Fruit fly (Drosophila melanogaster) whole organism, embryonic: ENCODE data around the gene side-IV.

Source experiments
- Atf6 ChIP-seq: fragments of 200-800 bp; sonication (Bioruptor generic); IDR thresholded peaks from 2 replicates; pipeline ENCODE4 v1.3.6; 2022; ENCODE audit warnings: missing biosample characterization, missing genetic modification characterization
- C15 ChIP-seq: fragments of 200-800 bp; sonication (Bioruptor generic); IDR thresholded peaks from 3 replicates; pipeline ENCODE4 v1.3.6; 2022; ENCODE audit warnings: missing biosample characterization, missing genetic modification characterization
- CG1233 ChIP-seq: fragments of 200-800 bp; sonication (Bioruptor generic); optimal IDR thresholded peaks from 4 replicates; lab custom pipeline; 2018; ENCODE audit warnings: missing biosample characterization, mild to moderate bottlenecking, missing genetic modification characterization
- CG12942 ChIP-seq: fragments of 200-800 bp; sonication (Bioruptor generic); optimal IDR thresholded peaks from 3 replicates; lab custom pipeline; 2016; ENCODE audit warnings: missing biosample characterization, missing genetic modification characterization
- CG13424 ChIP-seq: fragments of 200-800 bp; sonication (Bioruptor generic); optimal IDR thresholded peaks from 2 replicates; lab custom pipeline; 2019; ENCODE audit warnings: missing biosample characterization, mild to moderate bottlenecking, missing genetic modification characterization, moderate library complexity
- CG16779 ChIP-seq: fragments of 200-800 bp; sonication (Bioruptor generic); IDR thresholded peaks from 2 replicates; pipeline ENCODE4 v1.3.6; 2022; ENCODE audit warnings: missing biosample characterization, missing genetic modification characterization
- CG17912 ChIP-seq: fragments of 200-800 bp; sonication (Bioruptor generic); optimal IDR thresholded peaks from 2 replicates; lab custom pipeline; 2018; ENCODE audit warnings: missing biosample characterization, mild to moderate bottlenecking, missing genetic modification characterization
- CG1832 ChIP-seq: fragments of 200-800 bp; sonication (Bioruptor generic); optimal IDR thresholded peaks from 2 replicates; lab custom pipeline; 2017; ENCODE audit warnings: missing biosample characterization, mild to moderate bottlenecking, missing genetic modification characterization, inconsistent platforms
- CG18619 ChIP-seq: fragments of 200-800 bp; sonication (Bioruptor generic); optimal IDR thresholded peaks from 3 replicates; lab custom pipeline; 2017; ENCODE audit warnings: missing biosample characterization, mild to moderate bottlenecking, missing genetic modification characterization
- CG18764 ChIP-seq: fragments of 200-800 bp; sonication (Bioruptor generic); optimal IDR thresholded peaks from 3 replicates; lab custom pipeline; 2016; ENCODE audit warnings: missing biosample characterization, missing genetic modification characterization
- CG2202 ChIP-seq: fragments of 200-800 bp; sonication (Bioruptor generic); optimal IDR thresholded peaks from 2 replicates; lab custom pipeline; 2018; ENCODE audit warnings: missing biosample characterization, mild to moderate bottlenecking, missing genetic modification characterization
- CG32767 ChIP-seq: fragments of 200-800 bp; sonication (Bioruptor generic); IDR thresholded peaks from 2 replicates; pipeline ENCODE4 v1.3.6; 2022; ENCODE audit warnings: missing biosample characterization, missing genetic modification characterization
- CG33557 ChIP-seq: fragments of 200-800 bp; sonication (Bioruptor generic); optimal IDR thresholded peaks from 2 replicates; lab custom pipeline; 2019; ENCODE audit warnings: missing biosample characterization, mild to moderate bottlenecking, missing genetic modification characterization, moderate library complexity
- CG4404 ChIP-seq: fragments of 200-800 bp; sonication (Bioruptor generic); IDR thresholded peaks from 2 replicates; pipeline ENCODE4 v1.3.6; 2022; ENCODE audit warnings: missing biosample characterization, missing genetic modification characterization
- Deaf1 ChIP-seq: fragments of 200-800 bp; optimal IDR thresholded peaks from 3 replicates; lab custom pipeline; 2019; ENCODE audit warnings: missing biosample characterization, mild to moderate bottlenecking, missing genetic modification characterization, moderate library complexity
- E2f2 ChIP-seq: fragments of 200-800 bp; sonication (Bioruptor generic); IDR thresholded peaks from 2 replicates; pipeline ENCODE4 v1.3.6; 2022; ENCODE audit warnings: missing biosample characterization, missing genetic modification characterization
- Hr39 ChIP-seq: fragments of >200 bp; optimal IDR thresholded peaks from 2 replicates; lab custom pipeline; 2017
- Jarid2 ChIP-seq: fragments of 200-800 bp; sonication (Bioruptor generic); optimal IDR thresholded peaks from 3 replicates; lab custom pipeline; 2017; ENCODE audit warnings: mild to moderate bottlenecking, missing biosample characterization, missing genetic modification reagents, missing genetic modification characterization
- NC2α ChIP-seq: fragments of 200-800 bp; sonication (Bioruptor generic); optimal IDR thresholded peaks from 2 replicates; lab custom pipeline; 2016; ENCODE audit warnings: missing biosample characterization, missing genetic modification characterization
- Neu2 ChIP-seq: fragments of 200-800 bp; sonication (Bioruptor generic); optimal IDR thresholded peaks from 3 replicates; lab custom pipeline; 2016; ENCODE audit warnings: missing biosample characterization, missing genetic modification characterization, borderline replicate concordance
- Nf-YA ChIP-seq: fragments of 200-800 bp; sonication (Bioruptor generic); IDR thresholded peaks from 2 replicates; pipeline ENCODE4 v1.3.6; 2022; ENCODE audit warnings: missing biosample characterization, missing genetic modification characterization
- Oaz ChIP-seq: fragments of 200-800 bp; sonication (Bioruptor generic); IDR thresholded peaks from 2 replicates; pipeline ENCODE4 v1.3.6; 2022; ENCODE audit warnings: missing biosample characterization, missing genetic modification characterization
- PHDP ChIP-seq: fragments of 200-800 bp; sonication (Bioruptor generic); optimal IDR thresholded peaks from 3 replicates; lab custom pipeline; 2018; ENCODE audit warnings: missing biosample characterization, mild to moderate bottlenecking, missing genetic modification characterization, moderate library complexity
- Sin3A ChIP-seq: fragments of >200 bp; optimal IDR thresholded peaks from 2 replicates; lab custom pipeline; 2018
- Sry-δ ChIP-seq: fragments of 200-800 bp; sonication (Bioruptor generic); optimal IDR thresholded peaks from 2 replicates; lab custom pipeline; 2016; ENCODE audit warnings: missing biosample characterization, missing genetic modification characterization
- Trl ChIP-seq, 3 experiments: fragments of >200 bp in 2 of 3; fragments of 200-800 bp in 1 of 3; sonication (Bioruptor generic) in 1 of 3; optimal IDR thresholded peaks; 2 replicates in 1 of 3; 3 replicates in 2 of 3; lab custom pipeline; 2016 to 2017; ENCODE audit warnings: missing biosample characterization in 1 of 3, missing genetic modification characterization in 1 of 3
- Vsx1 ChIP-seq: fragments of 200-800 bp; sonication (Bioruptor generic); optimal IDR thresholded peaks from 2 replicates; lab custom pipeline; 2017; ENCODE audit warnings: missing biosample characterization, mild to moderate bottlenecking, missing genetic modification characterization, missing genetic modification reagents
- ase ChIP-seq: fragments of 200-800 bp; sonication (Bioruptor generic); IDR thresholded peaks from 3 replicates; pipeline ENCODE4 v1.3.6; 2022; ENCODE audit warnings: missing biosample characterization, missing genetic modification characterization
- btn ChIP-seq: fragments of 200-800 bp; sonication (Bioruptor generic); optimal IDR thresholded peaks from 2 replicates; lab custom pipeline; 2016; ENCODE audit warnings: missing biosample characterization, missing genetic modification characterization
- ci ChIP-seq: fragments of 200-800 bp; sonication (Bioruptor generic); IDR thresholded peaks from 3 replicates; pipeline ENCODE4 v1.3.6; 2022; ENCODE audit warnings: missing biosample characterization, missing genetic modification characterization
- dysf ChIP-seq: fragments of 200-800 bp; sonication (Bioruptor generic); IDR thresholded peaks from 3 replicates; pipeline ENCODE4 v1.3.6; 2022; ENCODE audit warnings: missing biosample characterization, missing genetic modification characterization
- ewg ChIP-seq: fragments of 200-800 bp; sonication (Bioruptor generic); optimal IDR thresholded peaks from 3 replicates; lab custom pipeline; 2017; ENCODE audit warnings: mild to moderate bottlenecking, missing biosample characterization, missing genetic modification reagents, missing genetic modification characterization
- exex ChIP-seq: fragments of 200-800 bp; sonication (Bioruptor generic); optimal IDR thresholded peaks from 4 replicates; lab custom pipeline; 2018; ENCODE audit warnings: missing biosample characterization, mild to moderate bottlenecking, missing genetic modification characterization, moderate library complexity
- gcm ChIP-seq: fragments of 200-800 bp; sonication (Bioruptor generic); optimal IDR thresholded peaks from 2 replicates; lab custom pipeline; 2019; ENCODE audit warnings: missing biosample characterization, mild to moderate bottlenecking, missing genetic modification characterization, moderate library complexity
- grau ChIP-seq: fragments of 200-800 bp; optimal IDR thresholded peaks from 3 replicates; lab custom pipeline; 2019; ENCODE audit warnings: missing biosample characterization, mild to moderate bottlenecking, missing genetic modification characterization, moderate library complexity
- grn ChIP-seq: fragments of 200-800 bp; sonication (Bioruptor generic); optimal IDR thresholded peaks from 3 replicates; lab custom pipeline; 2017; ENCODE audit warnings: missing biosample characterization, missing genetic modification characterization
- gsb ChIP-seq: fragments of 200-800 bp; sonication (Bioruptor generic); IDR thresholded peaks from 2 replicates; pipeline ENCODE4 v1.3.6; 2022; ENCODE audit warnings: missing biosample characterization, missing genetic modification characterization
- gt ChIP-seq: fragments of 200-800 bp; sonication (Bioruptor generic); IDR thresholded peaks from 2 replicates; pipeline ENCODE4 v1.3.6; 2022; ENCODE audit warnings: missing biosample characterization, missing genetic modification characterization
- ham ChIP-seq: fragments of 200-800 bp; sonication (Bioruptor generic); IDR thresholded peaks from 2 replicates; pipeline ENCODE4 v1.3.6; 2022; ENCODE audit warnings: missing biosample characterization, missing genetic modification characterization
- knrl ChIP-seq: fragments of 200-800 bp; sonication (Bioruptor generic); IDR thresholded peaks from 3 replicates; pipeline ENCODE4 v1.3.6; 2022; ENCODE audit warnings: missing biosample characterization, missing genetic modification characterization; ENCODE audit not compliant: partially characterized antibody
- lilli ChIP-seq: fragments of 200-800 bp; sonication (Bioruptor generic); optimal IDR thresholded peaks from 3 replicates; lab custom pipeline; 2016; ENCODE audit warnings: missing biosample characterization, missing genetic modification characterization
- lola ChIP-seq, 3 experiments: fragments of >200 bp in 2 of 3; fragments of 200-800 bp in 1 of 3; sonication (Bioruptor generic) in 1 of 3; optimal IDR thresholded peaks; 2 replicates each; lab custom pipeline; 2017 to 2019; ENCODE audit warnings: missing biosample characterization in 3 of 3, missing genetic modification characterization in 3 of 3, mild to moderate bottlenecking in 1 of 3, moderate library complexity in 1 of 3
- nau ChIP-seq: fragments of 200-800 bp; sonication (Bioruptor generic); optimal IDR thresholded peaks from 3 replicates; lab custom pipeline; 2017; ENCODE audit warnings: missing biosample characterization, mild to moderate bottlenecking, missing genetic modification characterization, missing genetic modification reagents
- nmo ChIP-seq: fragments of 200-800 bp; sonication (Bioruptor generic); optimal IDR thresholded peaks from 2 replicates; lab custom pipeline; 2018; ENCODE audit warnings: missing biosample characterization, mild to moderate bottlenecking, missing genetic modification characterization, moderate library complexity
- org-1 ChIP-seq: fragments of 200-800 bp; sonication (Bioruptor generic); optimal IDR thresholded peaks from 2 replicates; lab custom pipeline; 2017; ENCODE audit warnings: missing biosample characterization, missing genetic modification characterization
- pb ChIP-seq: fragments of 200-800 bp; sonication (Bioruptor generic); optimal IDR thresholded peaks from 3 replicates; lab custom pipeline; 2016; ENCODE audit warnings: missing biosample characterization, missing genetic modification characterization
- repo ChIP-seq: fragments of 200-800 bp; sonication (Bioruptor generic); optimal IDR thresholded peaks from 2 replicates; lab custom pipeline; 2016; ENCODE audit warnings: missing biosample characterization, missing genetic modification characterization
- sob ChIP-seq: fragments of 200-800 bp; sonication (Bioruptor generic); IDR thresholded peaks from 2 replicates; pipeline ENCODE4 v1.3.6; 2022; ENCODE audit warnings: missing biosample characterization, missing genetic modification characterization
- ssp ChIP-seq: fragments of 200-800 bp; sonication (Bioruptor generic); IDR thresholded peaks from 2 replicates; pipeline ENCODE4 v1.3.6; 2022; ENCODE audit warnings: missing biosample characterization, missing genetic modification characterization
- tio ChIP-seq: fragments of 200-800 bp; sonication (Bioruptor generic); optimal IDR thresholded peaks from 2 replicates; lab custom pipeline; 2017; ENCODE audit warnings: missing biosample characterization, missing genetic modification characterization, inconsistent platforms
- trh ChIP-seq: fragments of 200-800 bp; sonication (Bioruptor generic); optimal IDR thresholded peaks from 2 replicates; lab custom pipeline; 2016; ENCODE audit warnings: missing biosample characterization, missing genetic modification characterization

The side-IV gene

DNA sequence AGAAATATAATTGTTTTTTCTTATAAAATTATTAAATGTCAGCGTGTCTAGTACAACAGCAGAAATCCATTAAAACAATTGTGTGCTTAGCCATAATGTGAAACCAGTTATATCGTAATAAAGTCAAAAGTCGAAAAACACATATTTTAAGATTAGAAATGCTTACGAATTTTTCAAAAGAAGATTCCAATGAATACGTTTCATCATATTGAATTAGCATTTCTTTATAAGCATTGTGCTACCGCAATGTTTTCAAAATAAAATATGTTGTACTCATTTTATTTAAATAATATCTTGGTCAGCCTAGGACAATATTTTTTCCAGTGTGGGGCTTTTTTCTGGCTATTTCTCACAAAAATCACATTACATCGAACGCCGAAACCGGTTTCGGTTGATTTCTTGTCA, 2.5 kb downstream of the side-IV start (continued):
- TF ChIP-seq Jarid2 (GFP tag; lab: Kevin White, UChicago) (peak; percentile 35), C15 (GFP tag; lab: Robert Waterston, UW) (0 out of 3 replicates have a peak, but pooled peaks have one; percentile 36), Deaf1 (tag; lab: Kevin White, UChicago) (peak; percentile 61), tio (GFP tag; lab: Kevin White, UChicago) (peak; percentile 87), CG1233 (GFP tag; lab: Kevin White, UChicago) (peak; percentile 82), CG2202 (tag; lab: Kevin White, UChicago) (peak; percentile 55), Vsx1 (GFP tag; lab: Kevin White, UChicago) (peak; percentile 41), NC2α (GFP tag; lab: Kevin White, UChicago) (peak; percentile 17), Sin3A (lab: Kevin White, UChicago) (no peak), CG13424 (peak; percentile 85), Oaz (GFP tag; lab: Robert Waterston, UW) (no peak), Nf-YA (peak; percentile 42; the same call in 1 of the 2 replicates), lilli (GFP tag; lab: Kevin White, UChicago) (peak; percentile 85), Atf6 (peak; percentile 70), CG18619 (GFP tag; lab: Kevin White, UChicago) (peak; percentile 84), ci (0 out of 3 replicates have a peak, but pooled peaks have one; percentile 16), CG16779 (GFP tag; lab: Robert Waterston, UW) (no peak), nmo (GFP tag; lab: Kevin White, UChicago) (peak; percentile 90), sob (peak; percentile 48; the same call in 1 of the 2 replicates), ase (GFP tag; lab: Robert Waterston, UW) (no peak), grau (tag; lab: Kevin White, UChicago) (peak; percentile 88), PHDP (tag; lab: Kevin White, UChicago) (peak; percentile 83), ham (GFP tag; lab: Robert Waterston, UW) (0 out of 2 replicates have a peak, but pooled peaks have one; percentile 48), ssp (GFP tag; lab: Robert Waterston, UW) (peak; percentile 36; the same call in 1 of the 2 replicates), knrl (GFP tag; lab: Robert Waterston, UW) (no peak), CG18764 (GFP tag; lab: Kevin White, UChicago) (peak; percentile 39), E2f2 (GFP tag; lab: Robert Waterston, UW) (peak; percentile 37; the same call in 1 of the 2 replicates), pb (GFP tag; lab: Kevin White, UChicago) (no peak), gcm (GFP tag; lab: Kevin White, UChicago) (peak; percentile 74), btn (GFP tag; lab: Kevin White, UChicago) (no peak), dysf (GFP tag; lab: Robert Waterston, UW) (peak; percentile 78; the same call in 2 of the 3 replicates), gt (GFP tag; lab: Robert Waterston, UW) (peak; percentile 51; the same call in 1 of the 2 replicates), Trl (optimal IDR thresholded peaks at IDR 0.05; lab: Kevin White, UChicago) (no peak), Trl (GFP tag; optimal IDR thresholded peaks at IDR 0.05; lab: Kevin White, UChicago) (peak; percentile 50), exex (peak; percentile 20), ewg (peak; percentile 60), org-1 (GFP tag; lab: Kevin White, UChicago) (peak; percentile 77), trh (peak; percentile 17), CG12942 (peak; percentile 62), gsb (no peak; the same call in 1 of the 2 replicates), Sry-δ (peak; percentile 15), repo (GFP tag; lab: Kevin White, UChicago) (no peak), lola (GFP tag; optimal IDR thresholded peaks at IDR 0.05; lab: Kevin White, UChicago) (peak in 1 of 3 experiments; percentile 86), CG4404 (GFP tag; lab: Robert Waterston, UW) (no peak), nau (peak; percentile 69), CG1832 (GFP tag; lab: Kevin White, UChicago) (no peak), CG17912 (no peak), grn (GFP tag; lab: Kevin White, UChicago) (no peak), Neu2 (GFP tag; lab: Kevin White, UChicago) (no peak), CG32767 (GFP tag; lab: Robert Waterston, UW) (0 out of 2 replicates have a peak, but pooled peaks have one; percentile 43), Hr39 (no peak), CG33557 (peak; percentile 52)
